Fruit fly (Drosophila melanogaster) whole organism, embryonic: Measurements from ENCODE around the gene Nup93-1.

Experiments
- CG2116 ChIP-seq: fragments of 200-800 bp; sonication (Bioruptor generic); optimal IDR thresholded peaks from 3 replicates; lab custom pipeline; 2018; ENCODE audit warnings: missing biosample characterization, mild to moderate bottlenecking, missing genetic modification characterization
- CG31365 ChIP-seq: fragments of 200-800 bp; sonication (Bioruptor generic); optimal IDR thresholded peaks from 2 replicates; lab custom pipeline; 2018; ENCODE audit warnings: missing biosample characterization, mild to moderate bottlenecking, missing genetic modification characterization
- CG9609 ChIP-seq: fragments of 200-800 bp; sonication (Bioruptor generic); optimal IDR thresholded peaks from 3 replicates; lab custom pipeline; 2016; ENCODE audit warnings: missing biosample characterization, missing genetic modification characterization
- CG9727 ChIP-seq: fragments of 200-800 bp; sonication (Bioruptor generic); optimal IDR thresholded peaks from 3 replicates; lab custom pipeline; 2017; ENCODE audit warnings: missing biosample characterization, mild to moderate bottlenecking, missing genetic modification characterization
- E2f1 ChIP-seq: fragments of 200-800 bp; sonication (Bioruptor generic); IDR thresholded peaks from 2 replicates; pipeline ENCODE4 v1.3.6; 2022; ENCODE audit warnings: missing biosample characterization, missing genetic modification characterization
- cg ChIP-seq: fragments of 200-800 bp; sonication (Bioruptor generic); optimal IDR thresholded peaks from 3 replicates; lab custom pipeline; 2019; ENCODE audit warnings: missing biosample characterization, mild to moderate bottlenecking, missing genetic modification characterization, moderate library complexity
- ems ChIP-seq: fragments of 200-800 bp; sonication (Bioruptor generic); optimal IDR thresholded peaks from 3 replicates; lab custom pipeline; 2016; ENCODE audit warnings: missing biosample characterization, missing genetic modification characterization
- hbn ChIP-seq: fragments of 200-800 bp; sonication (Bioruptor generic); IDR thresholded peaks from 2 replicates; pipeline ENCODE4 v1.3.6; 2022; ENCODE audit warnings: missing biosample characterization, missing genetic modification characterization; ENCODE audit not compliant: partially characterized antibody
- jigr1 ChIP-seq: fragments of 200-800 bp; sonication (Bioruptor generic); IDR thresholded peaks from 3 replicates; pipeline ENCODE4 v1.3.6; 2022; ENCODE audit warnings: missing biosample characterization, missing genetic modification characterization
- kah ChIP-seq: fragments of 200-800 bp; sonication (Bioruptor generic); optimal IDR thresholded peaks from 2 replicates; lab custom pipeline; 2018; ENCODE audit warnings: missing biosample characterization, mild to moderate bottlenecking, missing genetic modification characterization
- lola ChIP-seq, 3 experiments: fragments of >200 bp in 2 of 3; fragments of 200-800 bp in 1 of 3; sonication (Bioruptor generic) in 1 of 3; optimal IDR thresholded peaks; 2 replicates each; lab custom pipeline; 2017 to 2019; ENCODE audit warnings: missing biosample characterization in 3 of 3, missing genetic modification characterization in 3 of 3, mild to moderate bottlenecking in 1 of 3, moderate library complexity in 1 of 3
- psq ChIP-seq: fragments of 200-800 bp; sonication (Bioruptor generic); optimal IDR thresholded peaks from 2 replicates; lab custom pipeline; 2017; ENCODE audit warnings: missing biosample characterization, missing genetic modification characterization
- trem ChIP-seq: fragments of 200-800 bp; optimal IDR thresholded peaks from 3 replicates; lab custom pipeline; 2019; ENCODE audit warnings: missing biosample characterization, mild to moderate bottlenecking, missing genetic modification characterization, moderate library complexity

DNA sequence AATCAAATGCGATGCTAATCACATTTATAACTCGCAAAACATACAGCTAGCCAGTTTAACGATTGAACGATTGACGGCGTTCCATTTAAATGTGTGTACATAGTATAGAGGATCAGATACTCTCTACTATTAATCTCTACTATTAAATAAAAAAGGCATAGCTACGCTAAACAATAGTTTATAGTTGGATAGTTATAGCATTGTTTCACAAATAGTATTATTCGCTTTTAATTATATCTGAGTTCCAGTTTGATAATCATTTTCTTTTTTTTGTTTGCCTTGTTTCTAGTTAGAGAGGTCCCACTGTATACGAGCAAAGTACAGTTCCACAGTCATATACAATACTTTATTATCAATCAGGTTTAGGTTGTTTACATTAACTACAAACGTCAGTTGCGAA is 42.9 kb upstream of the Nup93-1 start:
- TF ChIP-seq cg (GFP tag; lab: Kevin White, UChicago) (no peak), CG9609 (no peak), CG2116 (GFP tag; lab: Kevin White, UChicago) (no peak), trem (tag; lab: Kevin White, UChicago) (no peak), ems (GFP tag; lab: Kevin White, UChicago) (no peak), lola (GFP tag; optimal IDR thresholded peaks at IDR 0.05; lab: Kevin White, UChicago) (no peak), psq (no peak), kah (GFP tag; lab: Kevin White, UChicago) (no peak), CG9727 (GFP tag; lab: Kevin White, UChicago) (no peak), jigr1 (GFP tag; lab: Robert Waterston, UW) (no peak), hbn (GFP tag; lab: Robert Waterston, UW) (no peak), CG31365 (tag; lab: Kevin White, UChicago) (no peak), E2f1 (GFP tag; lab: Robert Waterston, UW) (no peak)
